Worm (Caenorhabditis elegans): ENCODE results near the gene stg-1.

stg-1 gene

ce11 chrII:10060508-10060907 lies at the start of gene stg-1:
Gene stg-1 (minus strand): TSS chrII:10060660.
- TF ChIP-seq ceh-2 (tag; optimal IDR thresholded peaks at IDR 0.05) (no peak), unc-42 (tag; optimal IDR thresholded peaks at IDR 0.05) (peak; percentile 85)

- TF ChIP-seq hlh-6 (tag; optimal IDR thresholded peaks at IDR 0.05) (no peak), npax-4 (tag; optimal IDR thresholded peaks at IDR 0.05) (no peak), K02D7.2 (tag; optimal IDR thresholded peaks at IDR 0.05) (no peak), tbx-2 (tag; optimal IDR thresholded peaks at IDR 0.05) (no peak), mec-3 (tag; optimal IDR thresholded peaks at IDR 0.05; ENCODE audit: borderline replicate concordance) (no peak), unc-3 (GFP tag; conservative IDR thresholded peaks at IDR 0.05) (no peak), unc-3 (tag; optimal IDR thresholded peaks at IDR 0.05) (no peak), ref-2 (tag; optimal IDR thresholded peaks at IDR 0.05) (no peak), hlh-8 (tag; optimal IDR thresholded peaks at IDR 0.05) (no peak), pat-9 (tag; optimal IDR thresholded peaks at IDR 0.05) (no peak), pros-1 (tag; optimal IDR thresholded peaks at IDR 0.05) (no peak), ceh-45 (GFP tag; IDR thresholded peaks at IDR 0.05) (no peak), gmeb-2 (tag; optimal IDR thresholded peaks at IDR 0.05) (no peak), pha-4 (tag; optimal IDR thresholded peaks at IDR 0.05) (no peak), ceh-48 (tag; optimal IDR thresholded peaks at IDR 0.05) (no peak), dve-1 (tag; optimal IDR thresholded peaks at IDR 0.05) (no peak), nfya-1 (tag; optimal IDR thresholded peaks at IDR 0.05) (no peak), F13H6.1 (tag; optimal IDR thresholded peaks at IDR 0.05) (no peak)
Measured at ce11 chrII:10108377-10108776, 47.9 kb upstream of the stg-1 start, which contains the start of the genes ZK945.7 and ZK945.8. Gene ZK945.7 (minus strand): TSS chrII:10108477. Gene ZK945.8 (plus strand): TSS chrII:10108651.

ce11 chrII:10106870-10107269 lies 46.4 kb upstream of the stg-1 start, which contains the start of gene ZK945.6:
Gene ZK945.6 (minus strand): TSS chrII:10106970.
- TF ChIP-seq lim-6 (tag; optimal IDR thresholded peaks at IDR 0.05) = no peak
- TF ChIP-seq pat-9 (tag; optimal IDR thresholded peaks at IDR 0.05) = no peak
- no peak for TF ChIP-seq ahr-1 (tag; optimal IDR thresholded peaks at IDR 0.05)
- TF ChIP-seq ceh-45 (GFP tag; IDR thresholded peaks at IDR 0.05) = no peak
- no peak for TF ChIP-seq hlh-13 (GFP tag; optimal IDR thresholded peaks at IDR 0.05)
- TF ChIP-seq unc-55 (GFP tag; optimal IDR thresholded peaks at IDR 0.05) = no peak
- no peak for TF ChIP-seq che-1 (tag; optimal IDR thresholded peaks at IDR 0.05)
- TF ChIP-seq hlh-30 (tag; optimal IDR thresholded peaks at IDR 0.05; ENCODE audit: insufficient read depth) = no peak
- no peak for TF ChIP-seq T23F11.4 (GFP tag; optimal IDR thresholded peaks at IDR 0.05)
- TF ChIP-seq ceh-18 (tag; optimal IDR thresholded peaks at IDR 0.05) = no peak
- no peak for TF ChIP-seq ceh-19 (GFP tag; optimal IDR thresholded peaks at IDR 0.05)
- TF ChIP-seq madf-2 (tag; optimal IDR thresholded peaks at IDR 0.05) = no peak
- no peak for TF ChIP-seq unc-42 (tag; optimal IDR thresholded peaks at IDR 0.05)
- no peak for TF ChIP-seq ceh-6 (GFP tag; optimal IDR thresholded peaks at IDR 0.05)
- no peak for TF ChIP-seq fax-1 (tag; optimal IDR thresholded peaks at IDR 0.05)
- TF ChIP-seq nhr-232 (tag; optimal IDR thresholded peaks at IDR 0.05) = no peak
- TF ChIP-seq ceh-34 (tag; optimal IDR thresholded peaks at IDR 0.05) = no peak
- TF ChIP-seq pqm-1 (tag; optimal IDR thresholded peaks at IDR 0.05) = no peak

- TF ChIP-seq syd-9 (tag; optimal IDR thresholded peaks at IDR 0.05) (no peak), ceh-2 (tag; optimal IDR thresholded peaks at IDR 0.05) (no peak), dve-1 (tag; optimal IDR thresholded peaks at IDR 0.05) (no peak), npax-4 (tag; optimal IDR thresholded peaks at IDR 0.05) (no peak), T23F11.4 (GFP tag; optimal IDR thresholded peaks at IDR 0.05) (no peak), hlh-6 (tag; optimal IDR thresholded peaks at IDR 0.05) (no peak), elt-2 (tag; optimal IDR thresholded peaks at IDR 0.05) (no peak), ets-4 (tag; optimal IDR thresholded peaks at IDR 0.05) (no peak), fax-1 (tag; optimal IDR thresholded peaks at IDR 0.05) (no peak), pha-4 (tag; optimal IDR thresholded peaks at IDR 0.05) (no peak), lin-11 (tag; optimal IDR thresholded peaks at IDR 0.05) (no peak)
Measured at ce11 chrII:10105604-10106003, 45.1 kb upstream of the stg-1 start, which contains the start of gene ZK945.4. Gene ZK945.4 (minus strand): TSS chrII:10105704.

Measured in whole organism, late embryonic.